Worm (Caenorhabditis elegans) whole organism, L4/young adult: ENCODE measurements around the gene T05A7.3.

Source experiments
- W03F9.2 ChIP-seq: fragments of 150-350 bp; optimal IDR thresholded peaks from 2 replicates; lab custom pipeline; 2014; ENCODE audit warnings: missing biosample characterization, missing genetic modification characterization
- him-1 ChIP-seq: sonication (generic microtip); optimal IDR thresholded peaks from 2 replicates; lab custom pipeline; 2016; ENCODE audit warnings: missing genotype, missing genetic modification reagents, missing genetic modification characterization, missing compliant biosample characterization

DNA sequence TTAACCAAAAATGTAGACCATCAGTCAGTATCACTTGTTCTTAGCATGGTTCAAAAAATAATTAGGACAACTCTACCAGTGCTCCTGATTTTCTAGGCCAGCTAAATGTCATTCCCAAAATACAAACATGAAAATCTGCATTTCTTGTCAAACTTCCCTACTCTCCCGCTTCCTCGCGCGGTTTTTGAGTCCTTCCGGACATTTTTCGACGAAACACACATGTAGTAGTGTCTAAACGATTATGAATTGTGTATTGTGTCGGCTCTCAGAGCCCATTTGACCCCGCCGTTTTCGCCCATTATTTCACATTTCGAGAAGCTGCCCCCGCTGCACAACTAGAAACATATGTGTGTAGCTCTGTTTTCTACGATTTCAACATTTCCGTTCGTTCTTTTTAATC lies 49.0 kb upstream of the T05A7.3 start, which contains the start of gene F35D11.1:
- TF ChIP-seq him-1 (no peak), W03F9.2 (tag; lab: Kevin White, UChicago) (no peak)
